Fruit fly (Drosophila melanogaster): ENCODE data around the gene CG33985.

CG33985 gene

DNA sequence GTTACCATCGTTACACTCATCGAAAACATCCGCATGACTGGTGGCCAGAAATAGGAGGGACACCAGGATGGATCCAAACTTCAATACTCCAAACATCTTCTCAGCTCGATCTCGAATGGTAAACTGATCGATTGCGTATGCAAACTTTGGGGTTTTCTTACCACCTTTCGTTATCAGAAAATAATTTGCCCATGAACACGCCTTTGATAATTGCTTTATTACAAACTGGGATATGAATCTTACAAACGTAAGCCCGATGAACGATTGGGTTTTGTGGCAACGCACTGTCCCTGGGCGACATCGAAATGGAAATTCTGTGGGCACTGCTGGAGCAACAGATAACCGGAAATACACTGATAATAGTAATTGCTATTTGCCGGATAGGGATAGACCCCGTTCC lies at the start of gene CG33985:
TSS of gene CG33985 (minus strand) at position 101 of the 400 bp plus-strand sequence.
- no peak for TF ChIP-seq Myc (optimal IDR thresholded peaks at IDR 0.05)
- no peak for TF ChIP-seq psq (optimal IDR thresholded peaks at IDR 0.05)
- no peak for TF ChIP-seq Sin3A (optimal IDR thresholded peaks at IDR 0.05)
- no peak for TF ChIP-seq h (optimal IDR thresholded peaks at IDR 0.05)
- TF ChIP-seq ttk (optimal IDR thresholded peaks at IDR 0.05), result no peak
- TF ChIP-seq insv (optimal IDR thresholded peaks at IDR 0.05), result no peak

DNA sequence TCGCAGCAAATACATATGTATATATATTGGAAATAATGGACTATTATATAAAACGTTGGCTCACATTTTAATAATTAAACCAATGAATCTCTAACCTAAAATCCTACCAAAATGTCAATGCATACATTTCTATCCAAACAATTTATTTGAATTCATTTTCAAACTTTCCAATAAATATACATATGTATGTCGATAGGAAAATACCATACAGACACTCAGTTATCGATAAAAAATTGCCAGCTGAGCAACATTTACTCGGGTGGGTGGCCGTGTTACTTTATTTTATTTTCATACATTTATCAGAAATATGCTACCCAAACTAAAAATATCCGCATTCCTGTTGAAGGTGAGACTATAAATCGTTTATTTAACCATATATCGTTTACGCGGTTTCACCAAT lies 49.7 kb upstream of the CG33985 start, which contains the start of gene Ufsp2:
TSS of gene Ufsp2 (plus strand) at position 214 of the 400 bp plus-strand sequence.
- TF ChIP-seq insv (optimal IDR thresholded peaks at IDR 0.05) (no peak), h (optimal IDR thresholded peaks at IDR 0.05) (no peak), ttk (optimal IDR thresholded peaks at IDR 0.05) (no peak), Myc (optimal IDR thresholded peaks at IDR 0.05) (no peak), Sin3A (optimal IDR thresholded peaks at IDR 0.05) (no peak), psq (optimal IDR thresholded peaks at IDR 0.05) (no peak)

DNA sequence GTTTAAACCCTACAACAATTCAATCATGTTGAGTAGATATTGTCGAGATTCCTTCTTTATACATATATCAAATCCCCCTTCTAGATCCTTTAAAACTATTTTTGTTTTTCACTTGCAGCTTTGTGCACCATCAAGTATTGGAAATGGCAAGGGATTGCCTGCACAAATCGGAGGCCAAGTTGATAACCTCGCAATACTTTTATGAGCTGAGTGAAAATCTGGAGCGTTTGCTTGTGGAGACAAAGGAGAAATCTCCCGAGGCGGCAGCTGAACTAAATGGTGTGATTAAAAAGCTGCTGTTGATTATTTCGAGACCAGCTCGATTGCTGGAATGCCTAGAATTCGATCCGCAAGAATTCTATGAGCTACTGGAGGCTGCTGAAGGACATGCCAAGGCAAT lies 44.0 kb upstream of the CG33985 start:
- TF ChIP-seq Myc (optimal IDR thresholded peaks at IDR 0.05), result no peak
- TF ChIP-seq insv (optimal IDR thresholded peaks at IDR 0.05), result no peak

DNA sequence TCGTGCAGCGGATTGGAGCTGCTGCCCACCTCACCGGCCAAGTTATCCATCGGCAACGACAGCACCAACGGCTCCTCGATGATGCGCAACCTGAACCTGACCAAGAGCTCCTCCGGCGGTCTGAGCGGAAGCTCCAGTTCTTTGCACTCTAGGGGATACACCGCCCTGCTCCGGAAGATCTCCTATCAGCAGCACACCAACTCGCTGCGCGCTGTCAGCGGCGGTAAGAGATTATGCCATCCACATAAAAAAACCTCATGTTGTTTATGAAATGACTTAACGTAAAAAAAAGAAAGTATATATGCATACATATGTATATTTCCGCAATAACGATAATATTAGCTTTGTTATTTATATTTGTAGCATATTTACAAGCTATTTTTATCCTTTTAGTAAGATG lies 42.1 kb upstream of the CG33985 start:
- TF ChIP-seq Sin3A (optimal IDR thresholded peaks at IDR 0.05) (no peak), ttk (optimal IDR thresholded peaks at IDR 0.05) (no peak), insv (optimal IDR thresholded peaks at IDR 0.05) (no peak), h (optimal IDR thresholded peaks at IDR 0.05) (no peak), Myc (optimal IDR thresholded peaks at IDR 0.05) (no peak), psq (optimal IDR thresholded peaks at IDR 0.05) (no peak)

DNA sequence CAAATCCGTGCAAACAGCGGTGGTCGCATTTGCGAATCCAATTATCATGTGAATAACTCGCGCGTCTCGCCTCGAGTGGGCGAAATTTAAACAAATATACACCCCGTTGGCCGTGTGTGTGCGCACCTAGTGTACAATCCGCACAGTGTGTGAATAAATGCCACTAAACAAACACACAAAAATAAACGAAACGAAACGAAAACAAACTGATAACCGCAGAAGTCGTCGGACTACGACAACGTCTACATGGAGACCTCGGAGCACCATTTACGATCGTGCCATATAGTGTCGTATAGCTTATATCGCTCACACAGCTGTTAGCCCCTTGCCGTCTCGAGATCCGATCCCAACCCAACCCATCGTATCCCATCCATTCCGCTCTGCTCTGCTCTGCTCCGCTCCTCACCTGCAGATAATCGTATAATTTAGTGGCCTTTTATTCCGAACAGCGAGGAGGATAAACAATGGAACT lies 39.9 kb upstream of the CG33985 start:
- no peak for TF ChIP-seq psq (optimal IDR thresholded peaks at IDR 0.05)
- no peak for TF ChIP-seq insv (optimal IDR thresholded peaks at IDR 0.05)
- TF ChIP-seq Myc (optimal IDR thresholded peaks at IDR 0.05), result no peak
- no peak for TF ChIP-seq Sin3A (optimal IDR thresholded peaks at IDR 0.05)
- TF ChIP-seq h (optimal IDR thresholded peaks at IDR 0.05), result no peak
- TF ChIP-seq ttk (optimal IDR thresholded peaks at IDR 0.05), result no peak

DNA sequence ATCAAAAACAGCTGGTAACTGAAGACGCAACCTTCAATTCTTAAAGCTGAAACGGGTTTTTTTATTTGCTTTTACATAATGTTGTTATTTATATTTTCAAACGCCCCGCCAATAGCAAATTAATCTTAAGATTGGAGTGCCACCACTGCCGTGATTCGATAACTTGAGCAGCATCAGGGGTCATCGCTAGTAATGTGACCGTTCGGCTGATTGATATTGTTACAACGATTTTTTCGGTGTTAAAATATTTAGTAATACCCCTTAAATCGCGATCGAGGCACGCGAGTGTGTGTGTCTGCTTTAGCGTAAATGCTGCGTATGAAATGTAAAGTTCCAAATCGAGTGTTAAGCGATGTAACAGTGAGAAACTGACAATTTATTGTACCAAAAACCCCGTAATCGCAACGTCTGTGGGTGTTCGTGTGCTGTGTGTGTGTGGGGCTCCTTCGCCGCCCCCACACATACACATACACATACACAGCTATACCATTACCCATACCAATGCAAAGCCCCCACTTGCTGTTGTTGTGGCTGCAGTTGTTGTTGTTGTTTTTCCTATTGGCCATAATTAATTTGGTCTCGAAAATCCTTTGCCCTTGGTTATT lies 39.3 kb upstream of the CG33985 start, which contains the start of gene dop:
TSS of gene dop (plus strand) at position 185 of the 605 bp plus-strand sequence.
- no peak for TF ChIP-seq h (optimal IDR thresholded peaks at IDR 0.05)
- no peak for TF ChIP-seq insv (optimal IDR thresholded peaks at IDR 0.05)
- no peak for TF ChIP-seq ttk (optimal IDR thresholded peaks at IDR 0.05)
- TF ChIP-seq Sin3A (optimal IDR thresholded peaks at IDR 0.05), result no peak
- TF ChIP-seq Myc (optimal IDR thresholded peaks at IDR 0.05), result no peak
- no peak for TF ChIP-seq psq (optimal IDR thresholded peaks at IDR 0.05)

DNA sequence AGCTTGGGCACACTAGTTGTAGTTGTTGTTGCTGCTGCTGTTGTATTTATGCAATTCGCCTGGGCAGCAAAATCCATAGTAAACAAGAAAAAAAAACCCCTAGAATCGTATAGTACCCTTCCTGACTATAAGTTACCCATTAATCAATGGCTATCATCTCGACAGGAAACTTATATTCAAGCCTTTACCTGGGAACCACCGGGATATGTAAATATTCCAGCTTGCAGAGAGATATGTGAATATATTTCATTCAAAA lies 37.2 kb upstream of the CG33985 start:
- no peak for TF ChIP-seq Myc (optimal IDR thresholded peaks at IDR 0.05)
- TF ChIP-seq ttk (optimal IDR thresholded peaks at IDR 0.05), result no peak
- no peak for TF ChIP-seq h (optimal IDR thresholded peaks at IDR 0.05)
- TF ChIP-seq psq (optimal IDR thresholded peaks at IDR 0.05), result no peak

DNA sequence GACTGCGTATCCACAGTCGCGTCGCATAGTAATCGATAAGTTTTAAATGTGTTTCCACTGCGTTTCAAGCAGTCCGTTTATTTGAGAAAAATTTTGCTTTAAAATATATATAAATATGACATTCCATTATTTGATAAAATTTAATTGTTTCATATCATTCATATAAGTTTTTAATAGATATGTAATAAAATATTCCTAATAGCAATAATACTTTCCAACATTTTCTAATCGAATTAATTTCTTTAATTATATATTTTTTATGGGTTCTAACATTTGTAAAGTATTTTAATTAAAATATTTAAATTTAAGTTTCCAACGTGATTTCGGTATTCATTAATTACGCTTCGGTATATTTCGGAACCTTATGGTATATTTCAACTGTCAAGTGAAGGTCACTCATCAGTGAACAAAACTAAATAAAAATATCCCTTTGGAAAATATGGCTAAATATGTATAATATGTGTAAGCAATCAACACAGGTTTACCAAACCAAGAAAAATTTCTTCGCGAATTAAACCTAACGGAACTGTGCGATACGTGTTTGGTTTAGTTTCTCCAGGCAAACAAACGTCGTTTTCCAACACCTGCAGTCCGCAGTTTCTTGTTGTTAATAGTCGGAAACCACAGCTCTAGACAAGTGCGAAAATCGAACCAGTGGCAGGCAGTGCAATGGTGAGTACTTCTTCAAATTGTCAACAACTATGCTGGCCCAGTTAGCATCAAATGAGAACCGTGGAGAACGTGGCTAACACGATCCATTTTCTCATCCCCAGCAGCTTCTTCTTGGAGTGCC lies 36.6 kb upstream of the CG33985 start, which contains the start of the genes CG7739 and SCCRO:
TSS of gene CG7739 (minus strand) at position 8 of the 793 bp plus-strand sequence.
TSS of gene SCCRO (plus strand) at position 370 of the 793 bp plus-strand sequence.
- TF ChIP-seq Sin3A (optimal IDR thresholded peaks at IDR 0.05) (no peak), insv (optimal IDR thresholded peaks at IDR 0.05) (no peak), h (optimal IDR thresholded peaks at IDR 0.05) (no peak), Myc (optimal IDR thresholded peaks at IDR 0.05) (no peak), ttk (optimal IDR thresholded peaks at IDR 0.05) (no peak), psq (optimal IDR thresholded peaks at IDR 0.05) (no peak)

DNA sequence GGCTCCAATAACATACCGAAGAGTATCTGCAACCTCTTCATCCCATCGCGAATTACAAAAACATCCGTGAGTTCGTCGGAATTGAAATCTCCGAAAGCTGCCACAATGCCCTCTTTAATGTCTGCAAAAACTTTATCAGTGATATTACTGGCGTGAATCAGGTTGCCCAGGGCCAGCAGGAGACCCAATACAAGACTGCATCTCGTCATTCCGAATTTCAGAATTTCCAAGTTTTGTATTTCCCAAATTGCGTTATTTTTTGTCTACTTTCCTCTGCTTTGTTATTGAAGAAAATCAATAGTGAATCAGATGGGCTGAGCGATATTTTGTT lies 36.1 kb upstream of the CG33985 start:
- TF ChIP-seq Myc (optimal IDR thresholded peaks at IDR 0.05) (no peak), ttk (optimal IDR thresholded peaks at IDR 0.05) (no peak)

DNA sequence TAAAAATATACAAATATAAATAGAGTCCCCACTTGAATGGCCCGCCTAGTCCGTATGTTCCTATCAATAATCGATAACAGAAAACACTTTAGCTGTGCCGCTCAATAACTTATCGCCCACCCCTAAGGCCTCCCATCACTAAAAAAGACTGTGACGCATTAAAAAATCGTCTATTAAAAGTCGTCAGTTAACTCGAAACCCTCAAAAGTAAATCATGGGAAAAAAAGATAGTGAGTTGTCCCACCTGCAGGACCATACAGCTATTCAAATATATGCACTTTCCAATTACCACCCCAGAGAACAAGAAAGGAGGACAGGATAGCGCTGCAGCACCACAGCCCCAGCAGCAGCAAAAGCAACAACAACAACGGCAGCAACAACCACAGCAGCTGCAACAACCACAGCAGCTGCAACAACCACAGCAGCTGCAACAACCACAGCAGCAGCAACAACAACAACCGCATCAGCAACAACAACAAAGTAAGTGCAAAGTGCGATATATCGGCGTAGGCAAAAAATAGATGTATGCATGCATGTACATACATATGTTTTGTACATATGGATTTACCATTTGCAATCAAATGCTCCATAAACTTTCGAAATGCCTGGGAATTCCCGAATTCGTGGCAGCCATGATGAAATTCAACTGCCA lies 27.5 kb upstream of the CG33985 start, which contains the start of gene AGO2:
TSS of gene AGO2 (plus strand) at position 121 of the 652 bp plus-strand sequence.
- TF ChIP-seq Sin3A (optimal IDR thresholded peaks at IDR 0.05), result no peak

DNA sequence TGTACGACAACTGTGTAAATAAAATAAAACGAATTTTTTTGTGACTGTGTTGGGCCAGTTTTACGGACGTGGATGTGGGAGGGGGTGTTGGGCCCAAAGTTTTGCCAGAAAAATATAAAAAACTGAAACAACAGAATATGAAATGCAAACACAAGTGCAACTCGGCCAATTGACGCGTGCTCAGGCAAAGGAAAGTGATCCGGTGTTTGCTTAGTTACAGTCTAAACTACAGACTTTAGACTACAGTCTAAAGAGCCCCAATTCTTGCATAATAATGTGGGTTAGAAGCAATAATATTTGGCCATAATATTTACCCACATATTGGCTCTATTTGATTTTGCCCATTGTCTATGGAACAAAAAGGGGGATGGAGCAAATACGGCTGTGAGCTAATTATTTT lies 22.2 kb upstream of the CG33985 start:
- TF ChIP-seq Sin3A (optimal IDR thresholded peaks at IDR 0.05) (no peak), h (optimal IDR thresholded peaks at IDR 0.05) (no peak), insv (optimal IDR thresholded peaks at IDR 0.05) (no peak), psq (optimal IDR thresholded peaks at IDR 0.05) (no peak), Myc (optimal IDR thresholded peaks at IDR 0.05) (no peak), ttk (optimal IDR thresholded peaks at IDR 0.05) (no peak)

DNA sequence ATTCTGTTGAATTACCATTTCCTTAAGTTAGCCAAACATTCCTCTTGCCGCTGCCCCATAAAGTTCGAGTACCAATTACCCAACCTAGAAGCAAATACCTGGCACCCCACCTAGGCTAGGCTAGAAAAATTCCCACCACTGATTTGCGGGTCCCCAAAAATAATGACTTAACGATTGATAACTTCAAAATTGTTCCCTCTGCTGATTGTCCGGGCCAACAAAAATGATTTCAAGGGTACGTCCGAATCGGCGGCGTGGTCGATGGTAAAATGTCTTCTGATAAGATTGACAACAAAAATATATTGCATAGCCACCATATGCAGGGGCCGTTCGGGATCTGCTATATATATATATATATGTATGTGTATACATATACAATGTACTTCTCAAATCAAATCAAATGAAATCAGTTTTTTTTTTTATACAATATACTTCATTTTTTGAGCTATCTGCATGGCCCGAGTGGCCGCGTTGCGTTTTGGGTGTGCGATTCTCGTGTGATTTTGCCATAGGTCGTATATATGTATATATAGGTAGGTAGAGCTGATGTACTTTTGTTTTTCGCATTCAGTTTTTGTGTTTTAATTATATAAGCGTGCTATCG lies 20.7 kb upstream of the CG33985 start:
- TF ChIP-seq Sin3A (optimal IDR thresholded peaks at IDR 0.05) (no peak), insv (optimal IDR thresholded peaks at IDR 0.05) (no peak), ttk (optimal IDR thresholded peaks at IDR 0.05) (no peak), psq (optimal IDR thresholded peaks at IDR 0.05) (no peak), Myc (optimal IDR thresholded peaks at IDR 0.05) (no peak), h (optimal IDR thresholded peaks at IDR 0.05) (no peak)
